Worm (Caenorhabditis elegans) whole organism, L4 larva: ENCODE results near the gene Y54G11A.9.

Source experiments
- ces-1 ChIP-seq: fragments of 150-350 bp; sonication (generic microtip); optimal IDR thresholded peaks from 4 replicates; lab custom pipeline; 2014; ENCODE audit warnings: missing biosample characterization, missing genetic modification reagents, missing genetic modification characterization
- lir-3 ChIP-seq: sonication (generic microtip); optimal IDR thresholded peaks from 2 replicates; lab custom pipeline; 2016; ENCODE audit warnings: mild to moderate bottlenecking, missing genetic modification characterization, missing compliant biosample characterization
- mep-1 ChIP-seq: fragments of 150-350 bp; sonication (generic microtip); optimal IDR thresholded peaks from 3 replicates; lab custom pipeline; 2014; ENCODE audit warnings: missing biosample characterization, missing genetic modification characterization
- nhr-25 ChIP-seq: sonication (generic microtip); optimal IDR thresholded peaks from 2 replicates; lab custom pipeline; 2017; ENCODE audit warnings: missing genetic modification characterization, mild to moderate bottlenecking, missing compliant biosample characterization, antibody characterized with exemption, moderate library complexity, borderline replicate concordance; ENCODE audit not compliant: insufficient read depth
- zag-1 ChIP-seq: fragments of 150-350 bp; optimal IDR thresholded peaks from 2 replicates; lab custom pipeline; 2014; ENCODE audit warnings: missing biosample characterization, missing genetic modification characterization

DNA sequence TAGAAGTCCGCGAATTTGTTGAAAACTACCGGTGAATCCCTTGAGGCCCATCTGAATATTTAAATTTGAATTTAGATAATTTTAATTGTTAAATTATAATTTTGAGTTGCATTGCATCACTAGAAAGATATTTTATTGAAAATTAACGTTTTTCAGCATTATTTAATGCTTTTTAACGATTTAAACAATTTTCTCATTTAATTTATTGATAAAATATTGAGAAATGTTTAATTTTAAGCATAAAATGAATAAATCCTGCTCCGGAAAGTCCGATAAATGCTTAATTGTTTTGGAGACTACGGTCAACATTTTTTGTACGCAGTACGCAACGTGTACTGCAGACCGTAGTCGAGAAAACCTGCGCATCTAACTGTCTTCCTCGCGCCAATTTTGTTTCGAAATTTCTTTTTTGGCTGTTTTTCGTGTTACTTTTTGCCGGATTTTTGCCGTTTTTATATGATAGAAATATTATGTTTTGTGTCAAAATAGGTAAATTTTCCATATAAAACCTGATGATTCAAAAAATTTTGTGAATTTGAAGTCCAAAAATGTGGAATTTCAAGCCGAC, 3.2 kb upstream of the Y54G11A.9 start, which contains the start of the genes Y54G11A.17, lin-7 and elof-1:
- peak; percentile 90 for TF ChIP-seq mep-1
- peak; percentile 65 for TF ChIP-seq nhr-25 (tag; lab: Kevin White, UChicago)
- no peak for TF ChIP-seq lir-3 (tag; lab: Kevin White, UChicago)
- TF ChIP-seq ces-1, result no peak
- TF ChIP-seq zag-1 (tag; lab: Kevin White, UChicago), result no peak
